Fruit fly (Drosophila melanogaster): Measurements from ENCODE around the gene CG5068.

The CG5068 gene

dm6 chr3L:8985132-8985847 lies 1.2 kb upstream of the CG5068 start:
- TF ChIP-seq Sp1 (GFP tag; optimal IDR thresholded peaks at IDR 0.05) (peak; percentile 2), usp (GFP tag; optimal IDR thresholded peaks at IDR 0.05) (no peak), Hr83 (GFP tag; optimal IDR thresholded peaks at IDR 0.05; ENCODE audit: poor library complexity, severe bottlenecking) (peak; percentile 38), ey (GFP tag; optimal IDR thresholded peaks at IDR 0.05) (no peak), br (GFP tag; optimal IDR thresholded peaks at IDR 0.05) (peak; percentile 26), woc (GFP tag; optimal IDR thresholded peaks at IDR 0.05) (peak; percentile 25), Rel (GFP tag; optimal IDR thresholded peaks at IDR 0.05) (no peak), Rel (tag; optimal IDR thresholded peaks at IDR 0.05) (no peak), HLH106 (tag; optimal IDR thresholded peaks at IDR 0.05) (peak; percentile 32), Abd-B (GFP tag; optimal IDR thresholded peaks at IDR 0.05) (no peak), sv (GFP tag; optimal IDR thresholded peaks at IDR 0.05) (no peak), rgr (GFP tag; optimal IDR thresholded peaks at IDR 0.05) (peak; percentile 8), brk (GFP tag; optimal IDR thresholded peaks at IDR 0.05) (no peak), h (GFP tag; optimal IDR thresholded peaks at IDR 0.05) (peak; percentile 52), foxo (GFP tag; optimal IDR thresholded peaks at IDR 0.05) (peak in 1 of 2 experiments; percentile 41), N (GFP tag; optimal IDR thresholded peaks at IDR 0.05) (no peak)

- peak; percentile 3 for TF ChIP-seq fru (GFP tag; optimal IDR thresholded peaks at IDR 0.05)
- no peak for TF ChIP-seq woc (GFP tag; optimal IDR thresholded peaks at IDR 0.05)
- no peak for TF ChIP-seq foxo (GFP tag; optimal IDR thresholded peaks at IDR 0.05)
- TF ChIP-seq dsf (GFP tag; optimal IDR thresholded peaks at IDR 0.05; ENCODE audit: borderline replicate concordance), result no peak
- peak; percentile 18 for TF ChIP-seq Dif (GFP tag; optimal IDR thresholded peaks at IDR 0.05; ENCODE audit: partially characterized antibody)
- no peak for TF ChIP-seq Abd-B (GFP tag; optimal IDR thresholded peaks at IDR 0.05)
- TF ChIP-seq Sp1 (GFP tag; optimal IDR thresholded peaks at IDR 0.05), result peak; percentile 25
- TF ChIP-seq Hr83 (GFP tag; optimal IDR thresholded peaks at IDR 0.05; ENCODE audit: poor library complexity, severe bottlenecking), result peak; percentile 41
- peak; percentile 32 for TF ChIP-seq OdsH (GFP tag; optimal IDR thresholded peaks at IDR 0.05)
- no peak for TF ChIP-seq tai (GFP tag; optimal IDR thresholded peaks at IDR 0.05)
- no peak for TF ChIP-seq CG32264 (GFP tag; optimal IDR thresholded peaks at IDR 0.05)
These were observed 626 bp upstream of the CG5068 start, which contains the start of gene Galk for dm6 chr3L:8985848-8986320. Gene Galk, minus strand, starts transcription at chr3L:8986091.

dm6 chr3L:8990128-8990527 lies 3.6 kb downstream of the CG5068 start, which contains the start of gene CG5280:
Gene CG5280, minus strand, starts transcription at chr3L:8990228.
- no peak for TF ChIP-seq dsf (GFP tag; optimal IDR thresholded peaks at IDR 0.05; ENCODE audit: borderline replicate concordance)
- TF ChIP-seq brk (GFP tag; optimal IDR thresholded peaks at IDR 0.05), result no peak
- TF ChIP-seq Hnf4 (GFP tag; optimal IDR thresholded peaks at IDR 0.05), result no peak
- TF ChIP-seq h (GFP tag; optimal IDR thresholded peaks at IDR 0.05), result no peak
- TF ChIP-seq br (GFP tag; optimal IDR thresholded peaks at IDR 0.05), result no peak
- no peak for TF ChIP-seq lola (GFP tag; optimal IDR thresholded peaks at IDR 0.05)
- no peak for TF ChIP-seq Hr83 (GFP tag; optimal IDR thresholded peaks at IDR 0.05; ENCODE audit: poor library complexity, severe bottlenecking)
- TF ChIP-seq sage (GFP tag; optimal IDR thresholded peaks at IDR 0.05), result no peak
- no peak for TF ChIP-seq Myc (optimal IDR thresholded peaks at IDR 0.05)
- TF ChIP-seq Hr78 (GFP tag; optimal IDR thresholded peaks at IDR 0.05), result no peak
- no peak for TF ChIP-seq sv (GFP tag; optimal IDR thresholded peaks at IDR 0.05)
- no peak for TF ChIP-seq HLH106 (tag; optimal IDR thresholded peaks at IDR 0.05)
- no peak for TF ChIP-seq Jra (GFP tag; optimal IDR thresholded peaks at IDR 0.05)
- TF ChIP-seq pan (optimal IDR thresholded peaks at IDR 0.05), result no peak
- TF ChIP-seq Sp1 (GFP tag; optimal IDR thresholded peaks at IDR 0.05), result no peak
- TF ChIP-seq Abd-B (GFP tag; optimal IDR thresholded peaks at IDR 0.05), result no peak

dm6 chr3L:8996173-8996767 lies 9.8 kb downstream of the CG5068 start:
- peak; percentile 84 for TF ChIP-seq HLH106 (tag; optimal IDR thresholded peaks at IDR 0.05)
- TF ChIP-seq foxo (GFP tag; optimal IDR thresholded peaks at IDR 0.05), result peak; percentile 22 to 92
- TF ChIP-seq dmrt93B (GFP tag; optimal IDR thresholded peaks at IDR 0.05), result no peak
- TF ChIP-seq Hr78 (GFP tag; optimal IDR thresholded peaks at IDR 0.05), result no peak
- TF ChIP-seq Jra (GFP tag; optimal IDR thresholded peaks at IDR 0.05), result peak; percentile 67
- peak; percentile 88 for TF ChIP-seq fru (GFP tag; optimal IDR thresholded peaks at IDR 0.05)
- TF ChIP-seq Dif (GFP tag; optimal IDR thresholded peaks at IDR 0.05; ENCODE audit: partially characterized antibody), result no peak
- TF ChIP-seq Hr83 (GFP tag; optimal IDR thresholded peaks at IDR 0.05; ENCODE audit: poor library complexity, severe bottlenecking), result peak; percentile 57
- no peak for TF ChIP-seq CrebA (GFP tag; optimal IDR thresholded peaks at IDR 0.05; ENCODE audit: borderline replicate concordance)
- peak; percentile 85 for TF ChIP-seq OdsH (GFP tag; optimal IDR thresholded peaks at IDR 0.05)
- TF ChIP-seq CG32264 (GFP tag; optimal IDR thresholded peaks at IDR 0.05), result peak; percentile 74
- TF ChIP-seq Mio (GFP tag; optimal IDR thresholded peaks at IDR 0.05), result peak; percentile 38
- peak; percentile 86 for TF ChIP-seq br (GFP tag; optimal IDR thresholded peaks at IDR 0.05)
- no peak for TF ChIP-seq Dfd (GFP tag; optimal IDR thresholded peaks at IDR 0.05)
- TF ChIP-seq brk (GFP tag; optimal IDR thresholded peaks at IDR 0.05), result no peak
- TF ChIP-seq woc (GFP tag; optimal IDR thresholded peaks at IDR 0.05), result no peak
- peak; percentile 2 for TF ChIP-seq Rel (GFP tag; optimal IDR thresholded peaks at IDR 0.05)
- no peak for TF ChIP-seq Rel (tag; optimal IDR thresholded peaks at IDR 0.05)
- no peak for TF ChIP-seq usp (GFP tag; optimal IDR thresholded peaks at IDR 0.05)
- peak; percentile 51 for TF ChIP-seq GATAd (GFP tag; optimal IDR thresholded peaks at IDR 0.05)
- no peak for TF ChIP-seq N (GFP tag; optimal IDR thresholded peaks at IDR 0.05)
- TF ChIP-seq pan (optimal IDR thresholded peaks at IDR 0.05), result no peak
- peak; percentile 42 for TF ChIP-seq CG9705 (GFP tag; optimal IDR thresholded peaks at IDR 0.05)
- peak; percentile 76 for TF ChIP-seq psq (GFP tag; optimal IDR thresholded peaks at IDR 0.05)
- TF ChIP-seq Myc (optimal IDR thresholded peaks at IDR 0.05), result no peak
- no peak for TF ChIP-seq Hnf4 (GFP tag; optimal IDR thresholded peaks at IDR 0.05)
- peak; percentile 76 for TF ChIP-seq Sp1 (GFP tag; optimal IDR thresholded peaks at IDR 0.05)
- TF ChIP-seq tai (GFP tag; optimal IDR thresholded peaks at IDR 0.05), result no peak
- no peak for TF ChIP-seq lola (GFP tag; optimal IDR thresholded peaks at IDR 0.05)
- no peak for TF ChIP-seq Abd-B (GFP tag; optimal IDR thresholded peaks at IDR 0.05)
- TF ChIP-seq Vsx2 (GFP tag; optimal IDR thresholded peaks at IDR 0.05; ENCODE audit: partially characterized antibody), result no peak
- TF ChIP-seq dsf (GFP tag; optimal IDR thresholded peaks at IDR 0.05; ENCODE audit: borderline replicate concordance), result no peak
